Fruit fly (Drosophila melanogaster) whole organism, wandering third instar larva: ENCODE results near the gene Dscam3.

Experiments used
- Abd-B ChIP-seq: fragments of >200 bp; optimal IDR thresholded peaks from 2 replicates; lab custom pipeline; 2017; ENCODE audit warnings: missing biosample characterization, missing genetic modification characterization
- Dif ChIP-seq: fragments of 200-275, 200-300 bp; sonication (Bioruptor generic); optimal IDR thresholded peaks from 2 replicates; lab custom pipeline; 2018; ENCODE audit warnings: missing biosample characterization, missing genetic modification characterization; ENCODE audit not compliant: partially characterized antibody
- dl ChIP-seq, 2 experiments: fragments of 175-275, 200-275 bp in 1 of 2; fragments of 200-275 bp in 1 of 2; sonication (Bioruptor generic); optimal IDR thresholded peaks; lab custom pipeline; 2018; ENCODE audit warnings: mild to moderate bottlenecking in 2 of 2, missing biosample characterization in 2 of 2, missing genetic modification characterization in 2 of 2, moderate library complexity in 2 of 2; ENCODE audit not compliant: partially characterized antibody in 2 of 2, insufficient read depth in 1 of 2
- pan ChIP-seq: fragments of >200 bp; optimal IDR thresholded peaks from 2 replicates; lab custom pipeline; 2017
- psq ChIP-seq: fragments of 200-800 bp; sonication (Bioruptor generic); optimal IDR thresholded peaks from 3 replicates; lab custom pipeline; 2017; ENCODE audit warnings: missing biosample characterization, mild to moderate bottlenecking, missing genetic modification characterization, moderate library complexity
- sage ChIP-seq: fragments of 200-800 bp; sonication (Bioruptor generic); optimal IDR thresholded peaks from 2 replicates; lab custom pipeline; 2016; ENCODE audit warnings: missing biosample characterization, mild to moderate bottlenecking, missing genetic modification characterization
- tai ChIP-seq: sonication (Bioruptor generic); optimal IDR thresholded peaks from 2 replicates; lab custom pipeline; 2016; ENCODE audit warnings: missing biosample characterization, missing genetic modification characterization

dm6 chr3R:17471007-17471406, 34.5 kb downstream of the Dscam3 start:
- TF ChIP-seq pan (lab: Kevin White, UChicago): no peak
- TF ChIP-seq dl (GFP tag; optimal IDR thresholded peaks at IDR 0.05; lab: Kevin White, UChicago; ENCODE audit: insufficient read depth in 1 of 2, partially characterized antibody in 2 of 2): no peak
- TF ChIP-seq sage (GFP tag; lab: Kevin White, UChicago): no peak
- no peak for TF ChIP-seq tai (GFP tag; lab: Kevin White, UChicago)
- TF ChIP-seq Abd-B (GFP tag; lab: Kevin White, UChicago): no peak
- TF ChIP-seq psq: no peak
- TF ChIP-seq Dif (GFP tag; lab: Kevin White, UChicago): no peak
